Fruit fly (Drosophila melanogaster) whole organism, wandering third instar larva: ENCODE data around the gene CG15210.

Experiments used
- Abd-B ChIP-seq: fragments of >200 bp; optimal IDR thresholded peaks from 2 replicates; lab custom pipeline; 2017; ENCODE audit warnings: missing biosample characterization, missing genetic modification characterization
- CG32264 ChIP-seq: fragments of 200-800 bp; sonication (Bioruptor generic); optimal IDR thresholded peaks from 2 replicates; lab custom pipeline; 2016; ENCODE audit warnings: missing biosample characterization, missing genetic modification characterization
- CG9705 ChIP-seq: fragments of 200-800 bp; sonication (Bioruptor generic); optimal IDR thresholded peaks from 2 replicates; lab custom pipeline; 2018; ENCODE audit warnings: missing biosample characterization, mild to moderate bottlenecking, missing genetic modification characterization
- CrebA ChIP-seq: fragments of 200-800 bp; sonication (Bioruptor generic); optimal IDR thresholded peaks from 2 replicates; lab custom pipeline; 2016; ENCODE audit warnings: missing biosample characterization, mild to moderate bottlenecking, missing genetic modification characterization, borderline replicate concordance
- Dfd ChIP-seq: fragments of >200 bp; optimal IDR thresholded peaks from 2 replicates; lab custom pipeline; 2017; ENCODE audit warnings: missing biosample characterization, missing genetic modification characterization
- Dif ChIP-seq: fragments of 200-275, 200-300 bp; sonication (Bioruptor generic); optimal IDR thresholded peaks from 2 replicates; lab custom pipeline; 2018; ENCODE audit warnings: missing biosample characterization, missing genetic modification characterization; ENCODE audit not compliant: partially characterized antibody
- GATAd ChIP-seq: sonication (Bioruptor generic); optimal IDR thresholded peaks from 2 replicates; lab custom pipeline; 2016; ENCODE audit warnings: missing biosample characterization, missing genetic modification characterization
- HLH106 ChIP-seq: fragments of 200-800 bp; optimal IDR thresholded peaks from 3 replicates; lab custom pipeline; 2019; ENCODE audit warnings: missing biosample characterization, mild to moderate bottlenecking, missing genetic modification characterization, moderate library complexity
- Hr78 ChIP-seq: fragments of >200 bp; optimal IDR thresholded peaks from 2 replicates; lab custom pipeline; 2017; ENCODE audit warnings: missing biosample characterization, missing genetic modification characterization
- Mio ChIP-seq: sonication (Bioruptor generic); optimal IDR thresholded peaks from 2 replicates; lab custom pipeline; 2016; ENCODE audit warnings: missing biosample characterization, missing genetic modification characterization
- N ChIP-seq: fragments of >200 bp; optimal IDR thresholded peaks from 2 replicates; lab custom pipeline; 2018; ENCODE audit warnings: missing biosample characterization, missing external identifiers, missing genetic modification characterization
- Rel ChIP-seq, 2 experiments: fragments of 200-800 bp; sonication (Bioruptor generic) in 1 of 2; optimal IDR thresholded peaks; 2 replicates in 1 of 2; 3 replicates in 1 of 2; lab custom pipeline; 2016 to 2019; ENCODE audit warnings: mild to moderate bottlenecking in 2 of 2, missing biosample characterization in 2 of 2, missing genetic modification characterization in 2 of 2, moderate library complexity in 1 of 2
- Sp1 ChIP-seq: fragments of 200-800 bp; sonication (Bioruptor generic); optimal IDR thresholded peaks from 3 replicates; lab custom pipeline; 2019; ENCODE audit warnings: missing biosample characterization, mild to moderate bottlenecking, missing genetic modification characterization, moderate library complexity
- Vsx2 ChIP-seq: fragments of 200-300, 225-300 bp; sonication (Bioruptor generic); optimal IDR thresholded peaks from 2 replicates; lab custom pipeline; 2018; ENCODE audit warnings: missing biosample characterization, missing genetic modification characterization; ENCODE audit not compliant: partially characterized antibody
- br ChIP-seq: fragments of 200-800 bp; sonication (Bioruptor generic); optimal IDR thresholded peaks from 2 replicates; lab custom pipeline; 2016; ENCODE audit warnings: missing biosample characterization, missing genetic modification characterization
- brk ChIP-seq: fragments of 200-800 bp; sonication (Bioruptor generic); optimal IDR thresholded peaks from 2 replicates; lab custom pipeline; 2016; ENCODE audit warnings: missing biosample characterization, mild to moderate bottlenecking, missing genetic modification characterization
- dl ChIP-seq, 2 experiments: fragments of 175-275, 200-275 bp in 1 of 2; fragments of 200-275 bp in 1 of 2; sonication (Bioruptor generic); optimal IDR thresholded peaks; lab custom pipeline; 2018; ENCODE audit warnings: mild to moderate bottlenecking in 2 of 2, missing biosample characterization in 2 of 2, missing genetic modification characterization in 2 of 2, moderate library complexity in 2 of 2; ENCODE audit not compliant: partially characterized antibody in 2 of 2, insufficient read depth in 1 of 2
- dsf ChIP-seq: sonication (Bioruptor generic); optimal IDR thresholded peaks from 2 replicates; lab custom pipeline; 2016; ENCODE audit warnings: missing biosample characterization, missing genetic modification characterization, borderline replicate concordance
- ey ChIP-seq: fragments of 200-800 bp; sonication (Bioruptor generic); optimal IDR thresholded peaks from 2 replicates; lab custom pipeline; 2016; ENCODE audit warnings: missing biosample characterization, missing genetic modification characterization
- foxo ChIP-seq, 2 experiments: fragments of 200-800 bp; sonication (Bioruptor generic); optimal IDR thresholded peaks; 2 replicates in 1 of 2; 3 replicates in 1 of 2; lab custom pipeline; 2016 to 2017; ENCODE audit warnings: missing biosample characterization in 2 of 2, missing genetic modification characterization in 2 of 2
- fru ChIP-seq: fragments of 200-800 bp; sonication (Bioruptor generic); optimal IDR thresholded peaks from 3 replicates; lab custom pipeline; 2016; ENCODE audit warnings: missing biosample characterization, mild to moderate bottlenecking, missing genetic modification characterization
- h ChIP-seq: fragments of 200-800 bp; sonication (Bioruptor generic); optimal IDR thresholded peaks from 3 replicates; lab custom pipeline; 2016; ENCODE audit warnings: missing biosample characterization, mild to moderate bottlenecking, missing genetic modification characterization
- lola ChIP-seq: fragments of >200 bp; optimal IDR thresholded peaks from 2 replicates; lab custom pipeline; 2017; ENCODE audit warnings: missing biosample characterization, missing genetic modification characterization
- pan ChIP-seq: fragments of >200 bp; optimal IDR thresholded peaks from 2 replicates; lab custom pipeline; 2017
- psq ChIP-seq: fragments of 200-800 bp; sonication (Bioruptor generic); optimal IDR thresholded peaks from 3 replicates; lab custom pipeline; 2017; ENCODE audit warnings: missing biosample characterization, mild to moderate bottlenecking, missing genetic modification characterization, moderate library complexity
- rgr ChIP-seq: fragments of 200-800 bp; sonication (Bioruptor generic); optimal IDR thresholded peaks from 3 replicates; lab custom pipeline; 2016; ENCODE audit warnings: missing biosample characterization, mild to moderate bottlenecking, missing genetic modification characterization
- sage ChIP-seq: fragments of 200-800 bp; sonication (Bioruptor generic); optimal IDR thresholded peaks from 2 replicates; lab custom pipeline; 2016; ENCODE audit warnings: missing biosample characterization, mild to moderate bottlenecking, missing genetic modification characterization
- tai ChIP-seq: sonication (Bioruptor generic); optimal IDR thresholded peaks from 2 replicates; lab custom pipeline; 2016; ENCODE audit warnings: missing biosample characterization, missing genetic modification characterization
- usp ChIP-seq: fragments of >200 bp; optimal IDR thresholded peaks from 2 replicates; lab custom pipeline; 2017; ENCODE audit warnings: missing biosample characterization, missing genetic modification characterization

The CG15210 gene

dm6 chrX:10857376-10857775 lies 18.3 kb downstream of the CG15210 start, which contains the start of the genes sofe and CG2186 (continued):
- no peak for TF ChIP-seq dl (GFP tag; optimal IDR thresholded peaks at IDR 0.05; lab: Kevin White, UChicago; ENCODE audit: insufficient read depth in 1 of 2, partially characterized antibody in 2 of 2)

- TF ChIP-seq Dif (no peak), CG9705 (GFP tag; lab: Kevin White, UChicago) (no peak), Sp1 (GFP tag; lab: Kevin White, UChicago) (no peak), CrebA (GFP tag; lab: Kevin White, UChicago) (no peak), rgr (GFP tag; lab: Kevin White, UChicago) (no peak), dsf (GFP tag; lab: Kevin White, UChicago) (no peak), N (GFP tag; lab: Kevin White, UChicago) (peak; percentile 58)
- TF ChIP-seq, all 38 proteins: peak for 1
These were observed 18.8 kb downstream of the CG15210 start for dm6 chrX:10857853-10858252.

- no peak for TF ChIP-seq Abd-B (GFP tag; lab: Kevin White, UChicago)
- no peak for TF ChIP-seq Mio (GFP tag; lab: Kevin White, UChicago)
- TF ChIP-seq pan: no peak
- no peak for TF ChIP-seq Sp1 (GFP tag; lab: Kevin White, UChicago)
- TF ChIP-seq lola (GFP tag; lab: Kevin White, UChicago): no peak
- no peak for TF ChIP-seq usp (GFP tag; lab: Kevin White, UChicago)
- no peak for TF ChIP-seq HLH106 (tag; lab: Kevin White, UChicago)
- TF ChIP-seq tai (GFP tag; lab: Kevin White, UChicago): no peak
- no peak for TF ChIP-seq N (GFP tag; lab: Kevin White, UChicago)
- TF ChIP-seq GATAd: no peak
These were observed 26.7 kb downstream of the CG15210 start for dm6 chrX:10865580-10866331.

dm6 chrX:10867692-10868091 lies 28.7 kb downstream of the CG15210 start:
- TF ChIP-seq Abd-B (GFP tag; lab: Kevin White, UChicago): no peak
- TF ChIP-seq CG32264 (GFP tag; lab: Kevin White, UChicago): no peak
- no peak for TF ChIP-seq Hr78 (GFP tag; lab: Kevin White, UChicago)
- TF ChIP-seq Vsx2: no peak
- TF ChIP-seq dsf (GFP tag; lab: Kevin White, UChicago): no peak
- TF ChIP-seq ey (GFP tag; lab: Kevin White, UChicago): no peak
- no peak for TF ChIP-seq foxo (GFP tag; optimal IDR thresholded peaks at IDR 0.05; lab: Kevin White, UChicago)
- TF ChIP-seq lola (GFP tag; lab: Kevin White, UChicago): no peak
- TF ChIP-seq fru: no peak
- no peak for TF ChIP-seq brk (GFP tag; lab: Kevin White, UChicago)
- TF ChIP-seq Dfd (GFP tag; lab: Kevin White, UChicago): no peak
- no peak for TF ChIP-seq br (GFP tag; lab: Kevin White, UChicago)

- no peak for TF ChIP-seq h (GFP tag; lab: Kevin White, UChicago)
- no peak for TF ChIP-seq CG9705 (GFP tag; lab: Kevin White, UChicago)
- TF ChIP-seq brk (GFP tag; lab: Kevin White, UChicago): no peak
- TF ChIP-seq lola (GFP tag; lab: Kevin White, UChicago): no peak
- no peak for TF ChIP-seq psq
- no peak for TF ChIP-seq rgr (GFP tag; lab: Kevin White, UChicago)
- TF ChIP-seq pan: no peak
- no peak for TF ChIP-seq Vsx2
- TF ChIP-seq tai (GFP tag; lab: Kevin White, UChicago): no peak
These were observed 30.0 kb downstream of the CG15210 start, which contains the start of gene CG2157 for dm6 chrX:10869045-10869444. Gene CG2157, plus strand, starts transcription at chrX:10869284.

- no peak for TF ChIP-seq Rel (GFP tag; optimal IDR thresholded peaks at IDR 0.05; lab: Kevin White, UChicago)
- TF ChIP-seq Rel (tag; optimal IDR thresholded peaks at IDR 0.05; lab: Kevin White, UChicago): peak; percentile 96
- no peak for TF ChIP-seq sage (GFP tag; lab: Kevin White, UChicago)
- no peak for TF ChIP-seq dl (GFP tag; optimal IDR thresholded peaks at IDR 0.05; lab: Kevin White, UChicago; ENCODE audit: insufficient read depth in 1 of 2, partially characterized antibody in 2 of 2)
These were observed 37.4 kb downstream of the CG15210 start for dm6 chrX:10876451-10876850.
